Fruit fly (Drosophila melanogaster): ENCODE measurements around the gene CG10602.

DNA sequence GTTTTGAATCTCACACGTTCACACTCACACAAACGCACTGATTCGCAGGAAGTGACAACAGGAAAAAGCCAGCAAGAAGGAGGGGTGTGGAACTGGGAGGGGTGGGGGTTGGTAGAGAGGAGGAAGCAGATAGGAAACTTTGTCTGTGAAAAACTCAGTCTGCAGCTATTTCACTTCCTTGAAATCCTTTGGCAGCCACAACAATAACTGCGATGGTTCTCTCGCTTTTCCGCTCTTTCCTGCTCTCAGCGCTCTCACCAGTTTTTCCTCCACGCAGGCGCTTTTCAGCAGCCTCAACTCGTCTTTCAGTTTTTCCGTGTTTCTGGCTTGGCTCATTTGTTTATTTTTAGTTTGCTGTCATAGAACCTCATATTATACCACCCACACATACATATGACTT lies 12.2 kb downstream of the CG10602 start:
- TF ChIP-seq lz (GFP tag; optimal IDR thresholded peaks at IDR 0.05) (no peak), ss (GFP tag; optimal IDR thresholded peaks at IDR 0.05) (no peak), OdsH (GFP tag; optimal IDR thresholded peaks at IDR 0.05) (no peak), net (GFP tag; optimal IDR thresholded peaks at IDR 0.05) (no peak), Eip75B (GFP tag; optimal IDR thresholded peaks at IDR 0.05) (no peak)
